Fruit fly (Drosophila melanogaster): ENCODE measurements around the gene CG43149.

dm6 chr3L:37965-38364 is 16.6 kb downstream of the CG43149 start:
- no peak for TF ChIP-seq CG11723 (GFP tag; optimal IDR thresholded peaks at IDR 0.05)
- TF ChIP-seq Dfd (GFP tag; optimal IDR thresholded peaks at IDR 0.05): no peak
- TF ChIP-seq Hr3 (GFP tag; optimal IDR thresholded peaks at IDR 0.05): no peak
- no peak for TF ChIP-seq Rfx (GFP tag; IDR thresholded peaks at IDR 0.05)
- no peak for TF ChIP-seq zfh2 (GFP tag; optimal IDR thresholded peaks at IDR 0.05)
- TF ChIP-seq CG16863 (GFP tag; optimal IDR thresholded peaks at IDR 0.05): no peak
- TF ChIP-seq lmd (GFP tag; IDR thresholded peaks at IDR 0.05): no peak
- TF ChIP-seq ase (GFP tag; IDR thresholded peaks at IDR 0.05): no peak
- TF ChIP-seq CG1233 (GFP tag; optimal IDR thresholded peaks at IDR 0.05): no peak
- TF ChIP-seq Doc2 (GFP tag; IDR thresholded peaks at IDR 0.05): no peak
- TF ChIP-seq odd (GFP tag; optimal IDR thresholded peaks at IDR 0.05): no peak
